Worm (Caenorhabditis elegans): Measurements from ENCODE around the gene C15C8.8.

DNA sequence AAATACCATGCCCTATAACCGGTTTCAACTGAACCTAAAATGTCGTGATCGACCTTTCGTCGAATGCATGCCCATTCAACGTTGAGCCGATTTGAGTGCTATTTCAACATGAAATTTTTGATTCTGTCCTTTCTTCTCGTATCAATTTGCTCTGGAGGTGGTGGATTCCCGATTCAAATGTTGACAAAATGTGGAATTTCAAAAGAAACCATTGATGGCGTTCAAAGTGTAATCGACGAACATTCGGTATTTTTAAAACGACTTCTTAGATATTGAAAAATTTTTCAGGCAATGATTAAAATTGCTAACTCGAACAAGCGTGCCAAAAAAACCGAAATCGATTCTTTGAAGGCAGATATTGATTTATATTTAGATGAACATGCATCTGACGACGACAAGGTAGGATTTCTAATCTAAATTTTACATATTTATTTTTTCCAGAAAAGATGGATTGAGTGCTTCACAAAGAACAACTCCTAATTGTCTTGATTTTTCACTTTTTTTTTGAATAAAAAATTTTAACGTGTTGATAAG, 25.1 kb downstream of the C15C8.8 start, which contains the start of gene R11D1.13:
- TF ChIP-seq him-1 (tag; optimal IDR thresholded peaks at IDR 0.05) = no peak
- no peak for TF ChIP-seq W03F9.2 (tag; optimal IDR thresholded peaks at IDR 0.05)

Measured in whole organism, L4/young adult.